Fruit fly (Drosophila melanogaster): ENCODE results near the gene Ilp2.

- no peak for TF ChIP-seq usp (GFP tag; optimal IDR thresholded peaks at IDR 0.05)
- TF ChIP-seq CG8478 (optimal IDR thresholded peaks at IDR 0.05) = no peak
- TF ChIP-seq pan (optimal IDR thresholded peaks at IDR 0.05) = no peak
Observed at dm6 chr3L:9760151-9760749, 39.2 kb upstream of the Ilp2 start, which contains the start of gene CG42268.

Data from whole organism.